Fruit fly (Drosophila melanogaster): ENCODE measurements around the gene CG4133.

The CG4133 gene

DNA sequence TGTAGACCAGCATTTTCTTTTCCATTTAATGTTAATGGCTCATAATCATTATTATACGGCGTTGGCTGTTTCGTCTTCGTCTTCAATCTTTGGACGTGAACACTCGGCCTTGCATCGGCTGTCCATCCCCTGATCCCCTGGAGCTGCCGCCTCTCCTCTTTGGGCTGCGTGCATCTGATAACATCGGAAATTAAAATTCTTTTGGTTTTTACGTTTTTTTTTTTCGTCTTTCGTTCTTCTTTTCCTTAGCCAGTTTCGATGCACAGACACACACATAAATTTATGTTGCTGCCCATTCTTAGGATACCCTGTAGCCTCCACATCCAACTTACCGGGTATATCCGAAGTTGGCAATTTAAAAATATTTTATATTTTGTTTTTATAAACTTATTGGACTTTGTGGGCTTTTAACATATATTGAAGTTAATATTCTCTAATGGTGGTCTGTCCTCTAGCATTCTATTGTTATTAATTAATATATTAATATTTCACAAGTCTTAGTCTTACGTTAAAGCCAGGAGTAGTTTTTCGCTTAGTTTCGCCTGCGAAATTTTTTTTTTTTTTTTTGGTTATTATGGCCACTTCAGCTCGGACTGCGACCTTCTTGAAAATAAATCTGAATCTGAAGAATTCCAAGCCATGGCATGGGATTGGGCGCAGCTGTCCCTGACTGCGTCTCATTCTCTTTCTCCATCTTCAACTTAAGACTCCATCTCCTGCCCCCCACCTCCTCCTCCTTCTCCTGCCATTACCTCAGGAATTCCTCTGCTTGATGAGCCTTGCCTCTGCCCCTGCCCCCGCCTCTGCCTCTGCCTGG is 14.5 kb upstream of the CG4133 start:
- TF ChIP-seq rn (GFP tag; IDR thresholded peaks at IDR 0.05) (no peak), CG15710 (tag; optimal IDR thresholded peaks at IDR 0.05) (peak; percentile 92), CG4496 (GFP tag; IDR thresholded peaks at IDR 0.05) (no peak; the same call in 1 of the 3 replicates), CG13204 (GFP tag; optimal IDR thresholded peaks at IDR 0.05) (peak; percentile 73), CG12605 (GFP tag; IDR thresholded peaks at IDR 0.05) (peak; percentile 20; the same call in 1 of the 2 replicates), CG8301 (tag; optimal IDR thresholded peaks at IDR 0.05) (peak; percentile 72), CG14655 (GFP tag; optimal IDR thresholded peaks at IDR 0.05) (peak; percentile 89), D1 (tag; optimal IDR thresholded peaks at IDR 0.05) (peak; percentile 90), Pif1B (GFP tag; optimal IDR thresholded peaks at IDR 0.05) (peak; percentile 87), CG8159 (tag; optimal IDR thresholded peaks at IDR 0.05) (peak; percentile 94), CG9948 (tag; optimal IDR thresholded peaks at IDR 0.05) (peak; percentile 95), CG34367 (tag; optimal IDR thresholded peaks at IDR 0.05) (peak; percentile 86), CG17806 (tag; optimal IDR thresholded peaks at IDR 0.05) (peak; percentile 90), Pif1A (GFP tag; optimal IDR thresholded peaks at IDR 0.05) (peak; percentile 83), Snoo (tag; optimal IDR thresholded peaks at IDR 0.05) (peak; percentile 90), CG32121 (GFP tag; IDR thresholded peaks at IDR 0.05) (no peak), Ets98B (GFP tag; IDR thresholded peaks at IDR 0.05) (no peak), fd96Ca (GFP tag; IDR thresholded peaks at IDR 0.05) (no peak), CG10348 (GFP tag; IDR thresholded peaks at IDR 0.05) (no peak), gl (tag; optimal IDR thresholded peaks at IDR 0.05) (peak; percentile 53), EcR (GFP tag; optimal IDR thresholded peaks at IDR 0.05) (no peak)

DNA sequence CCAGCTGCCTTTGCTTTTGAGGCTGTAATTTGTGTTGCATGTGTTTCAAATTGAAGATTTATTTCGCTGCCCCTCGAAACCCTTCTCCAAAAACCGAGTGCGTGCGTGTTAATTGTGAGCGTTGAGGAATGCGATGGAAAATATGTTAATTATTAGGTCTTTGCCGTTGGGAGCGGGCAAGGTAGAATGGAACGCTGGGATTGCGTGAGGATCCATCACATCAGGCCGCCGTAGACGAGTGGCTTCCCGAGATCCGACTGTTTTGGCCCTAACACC is 13.9 kb upstream of the CG4133 start:
- TF ChIP-seq EcR (GFP tag; optimal IDR thresholded peaks at IDR 0.05): no peak
- TF ChIP-seq Snoo (tag; optimal IDR thresholded peaks at IDR 0.05): no peak
- no peak for TF ChIP-seq CG14655 (GFP tag; optimal IDR thresholded peaks at IDR 0.05)
- no peak for TF ChIP-seq CG15710 (tag; optimal IDR thresholded peaks at IDR 0.05)
- no peak for TF ChIP-seq rn (GFP tag; IDR thresholded peaks at IDR 0.05)
- TF ChIP-seq CG8159 (tag; optimal IDR thresholded peaks at IDR 0.05): no peak
- TF ChIP-seq Ets98B (GFP tag; IDR thresholded peaks at IDR 0.05): no peak
- no peak for TF ChIP-seq CG8301 (tag; optimal IDR thresholded peaks at IDR 0.05)
- TF ChIP-seq CG13204 (GFP tag; optimal IDR thresholded peaks at IDR 0.05): no peak
- no peak for TF ChIP-seq Pif1A (GFP tag; optimal IDR thresholded peaks at IDR 0.05)
- no peak for TF ChIP-seq CG12605 (GFP tag; IDR thresholded peaks at IDR 0.05)
- no peak for TF ChIP-seq CG4496 (GFP tag; IDR thresholded peaks at IDR 0.05)

DNA sequence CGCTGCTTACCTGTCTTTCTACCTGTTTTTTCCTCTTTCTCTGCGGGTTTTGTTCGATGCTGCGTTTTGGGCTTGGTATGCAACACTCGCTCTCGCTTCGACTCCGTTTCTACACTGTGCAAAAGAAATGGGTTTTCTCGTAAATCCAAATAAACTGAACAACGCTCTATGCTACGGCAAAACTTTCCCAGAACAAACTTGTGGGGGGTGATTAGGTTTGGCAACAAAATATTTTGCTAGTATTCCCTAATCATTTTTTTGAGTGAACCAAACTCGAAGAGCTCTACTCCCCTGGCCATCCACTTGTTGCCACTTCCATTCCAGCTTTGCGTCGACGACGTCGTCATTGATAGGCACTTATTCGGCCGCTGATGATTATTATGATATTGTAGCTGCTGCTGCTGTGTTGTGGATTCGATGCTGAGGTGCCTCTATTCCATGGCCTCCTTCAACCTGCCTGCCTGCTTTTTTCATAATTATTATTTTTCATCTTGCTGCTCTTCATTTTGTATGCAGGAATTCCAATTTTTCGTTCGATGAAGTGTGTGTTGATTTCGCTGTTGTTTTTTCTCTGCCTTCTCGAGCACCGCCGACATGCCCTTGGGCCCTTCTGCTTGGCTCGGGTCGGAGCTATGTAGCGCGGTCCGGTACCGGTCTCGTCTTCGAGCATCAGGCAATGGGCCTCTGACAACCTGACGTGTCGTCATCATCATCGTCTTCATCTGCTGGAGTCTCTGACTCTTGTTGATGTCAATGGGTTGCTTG is 13.2 kb upstream of the CG4133 start:
- TF ChIP-seq CG4496 (GFP tag; IDR thresholded peaks at IDR 0.05) (peak; percentile 96), CG10348 (GFP tag; IDR thresholded peaks at IDR 0.05) (0 out of 2 replicates have a peak, but pooled peaks have one; percentile 36), rn (GFP tag; IDR thresholded peaks at IDR 0.05) (peak; percentile 90), CG15710 (tag; optimal IDR thresholded peaks at IDR 0.05) (peak; percentile 96), CG8159 (tag; optimal IDR thresholded peaks at IDR 0.05) (peak; percentile 95), CG34367 (tag; optimal IDR thresholded peaks at IDR 0.05) (peak; percentile 95), CG32121 (GFP tag; IDR thresholded peaks at IDR 0.05) (peak; percentile 89), EcR (GFP tag; optimal IDR thresholded peaks at IDR 0.05) (peak; percentile 65), CG13204 (GFP tag; optimal IDR thresholded peaks at IDR 0.05) (peak; percentile 89), Pif1B (GFP tag; optimal IDR thresholded peaks at IDR 0.05) (peak; percentile 97), D1 (tag; optimal IDR thresholded peaks at IDR 0.05) (no peak), fd96Ca (GFP tag; IDR thresholded peaks at IDR 0.05) (peak; percentile 96), Snoo (tag; optimal IDR thresholded peaks at IDR 0.05) (peak; percentile 95), CG14655 (GFP tag; optimal IDR thresholded peaks at IDR 0.05) (peak; percentile 93), Pif1A (GFP tag; optimal IDR thresholded peaks at IDR 0.05) (peak; percentile 98), CG12605 (GFP tag; IDR thresholded peaks at IDR 0.05) (peak; percentile 92), CG9948 (tag; optimal IDR thresholded peaks at IDR 0.05) (peak; percentile 94), Ets98B (GFP tag; IDR thresholded peaks at IDR 0.05) (peak; percentile 96), CG17806 (tag; optimal IDR thresholded peaks at IDR 0.05) (peak; percentile 96), CG8301 (tag; optimal IDR thresholded peaks at IDR 0.05) (peak; percentile 92), gl (tag; optimal IDR thresholded peaks at IDR 0.05) (peak; percentile 93)

DNA sequence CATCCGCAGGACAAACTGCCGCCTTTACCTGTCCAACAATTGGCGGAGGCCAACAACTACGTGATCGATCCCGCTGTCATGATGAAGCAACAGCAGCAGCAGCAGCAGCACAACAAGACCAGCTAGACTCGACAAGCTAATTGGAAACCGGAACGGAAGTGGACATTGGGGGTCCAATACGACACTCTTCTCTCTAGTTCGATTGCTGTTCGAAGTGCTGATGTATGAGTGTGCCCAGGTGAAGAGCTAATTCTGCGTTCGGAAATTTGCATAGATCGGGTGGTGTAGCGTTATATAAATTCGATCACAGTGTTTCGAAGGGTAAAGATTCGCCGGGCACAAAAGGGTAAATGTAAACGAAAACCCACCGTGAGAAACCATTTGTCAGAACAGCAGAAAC is 8.2 kb upstream of the CG4133 start:
- no peak for TF ChIP-seq Pif1A (GFP tag; optimal IDR thresholded peaks at IDR 0.05)
- no peak for TF ChIP-seq CG9948 (tag; optimal IDR thresholded peaks at IDR 0.05)

DNA sequence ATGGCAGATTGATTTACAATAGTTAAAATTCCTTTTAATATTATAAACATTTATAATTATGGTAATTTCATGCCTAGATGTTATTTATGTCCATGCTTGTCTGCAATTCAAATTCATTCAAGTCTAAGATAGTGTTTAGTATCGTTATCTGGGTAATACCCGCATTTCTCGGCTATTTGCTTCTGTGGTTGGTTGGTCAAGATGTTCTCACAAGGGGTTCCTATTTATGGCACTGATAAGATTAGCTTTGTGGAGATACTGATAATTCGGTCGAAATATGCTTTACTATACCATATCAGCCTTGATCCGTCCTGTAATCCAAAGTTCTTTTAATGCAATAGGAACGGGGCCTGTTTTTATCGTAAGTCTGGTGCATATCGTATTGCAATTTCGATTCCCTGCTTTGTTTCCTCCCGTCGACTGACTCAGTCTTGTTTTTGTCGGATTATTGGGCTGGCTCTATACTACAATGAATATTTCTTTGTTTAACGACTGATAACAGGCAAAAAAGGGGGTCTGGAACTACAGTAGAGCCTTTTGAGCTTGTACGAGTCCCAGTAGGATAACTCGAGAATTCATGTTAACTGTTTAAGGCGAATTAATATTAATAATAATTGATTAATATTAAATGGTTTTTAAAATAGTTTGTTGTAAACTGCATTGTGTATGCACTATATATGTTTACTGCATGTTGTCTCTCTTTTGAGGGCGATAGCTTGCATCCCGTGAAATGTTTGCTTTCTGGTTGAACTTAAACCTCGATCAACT is 3.4 kb upstream of the CG4133 start:
- TF ChIP-seq CG13204 (GFP tag; optimal IDR thresholded peaks at IDR 0.05): no peak
- peak; percentile 60; the same call in 1 of the 2 replicates for TF ChIP-seq Ets98B (GFP tag; IDR thresholded peaks at IDR 0.05)
- peak; percentile 71 for TF ChIP-seq CG32121 (GFP tag; IDR thresholded peaks at IDR 0.05)
- TF ChIP-seq D1 (tag; optimal IDR thresholded peaks at IDR 0.05): no peak
- peak; percentile 44 for TF ChIP-seq CG15710 (tag; optimal IDR thresholded peaks at IDR 0.05)
- TF ChIP-seq CG4496 (GFP tag; IDR thresholded peaks at IDR 0.05): peak; percentile 55; the same call in 2 of the 3 replicates
- TF ChIP-seq Pif1B (GFP tag; optimal IDR thresholded peaks at IDR 0.05): peak; percentile 40
- peak; percentile 35 for TF ChIP-seq EcR (GFP tag; optimal IDR thresholded peaks at IDR 0.05)
- TF ChIP-seq CG17806 (tag; optimal IDR thresholded peaks at IDR 0.05): peak; percentile 53
- no peak for TF ChIP-seq fd96Ca (GFP tag; IDR thresholded peaks at IDR 0.05)
- TF ChIP-seq CG12605 (GFP tag; IDR thresholded peaks at IDR 0.05): no peak
- peak; percentile 60 for TF ChIP-seq CG8159 (tag; optimal IDR thresholded peaks at IDR 0.05)
- no peak for TF ChIP-seq CG10348 (GFP tag; IDR thresholded peaks at IDR 0.05)
- TF ChIP-seq CG9948 (tag; optimal IDR thresholded peaks at IDR 0.05): peak; percentile 15

Data from whole organism, pupa.